Worm (Caenorhabditis elegans): ENCODE results near the gene ilys-5.

- no peak for TF ChIP-seq skn-1 (tag; optimal IDR thresholded peaks at IDR 0.05)
- TF ChIP-seq unc-62 (GFP tag; optimal IDR thresholded peaks at IDR 0.05 in 1 of 2) = no peak
- TF ChIP-seq unc-62 (tag; optimal IDR thresholded peaks at IDR 0.05) = no peak
- TF ChIP-seq aly-2 (tag; optimal IDR thresholded peaks at IDR 0.05) = no peak
- no peak for TF ChIP-seq lin-13 (GFP tag; optimal IDR thresholded peaks at IDR 0.05)
- TF ChIP-seq ceh-28 (tag; optimal IDR thresholded peaks at IDR 0.05) = no peak
- no peak for TF ChIP-seq fos-1 (tag; optimal IDR thresholded peaks at IDR 0.05)
- no peak for TF ChIP-seq mxl-2 (GFP tag; conservative IDR thresholded peaks at IDR 0.05)
- TF ChIP-seq madf-5 (GFP tag; IDR thresholded peaks at IDR 0.05) = no peak
These were observed 4.7 kb downstream of the ilys-5 start for ce11 chrX:6531896-6532295.
